Worm (Caenorhabditis elegans): ENCODE data around the gene T06A1.1.

DNA sequence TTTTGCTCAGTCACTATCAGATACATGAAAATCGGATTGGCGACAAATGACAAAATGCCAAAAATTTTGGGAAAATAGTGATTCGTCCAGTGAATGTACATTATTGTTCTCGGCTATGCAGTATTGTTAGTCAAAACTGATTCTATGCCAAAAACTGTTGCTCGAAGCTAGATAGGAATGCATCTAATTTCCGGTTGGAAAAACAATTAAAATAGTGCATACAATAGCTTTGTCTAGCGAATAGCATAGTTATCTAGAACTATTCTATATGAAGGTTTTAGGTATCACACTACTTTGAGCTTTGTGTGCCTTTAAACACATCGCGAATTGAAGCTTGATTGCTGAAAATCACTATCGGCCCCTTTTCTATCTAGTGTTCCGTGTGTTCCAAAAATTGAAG, 39.4 kb upstream of the T06A1.1 start, which contains the start of gene srj-15:
- TF ChIP-seq bed-1 (GFP tag; IDR thresholded peaks at IDR 0.05), result no peak
- no peak for TF ChIP-seq F49E8.2 (tag; optimal IDR thresholded peaks at IDR 0.05; ENCODE audit: insufficient read depth)
- TF ChIP-seq nhr-90 (tag; optimal IDR thresholded peaks at IDR 0.05), result no peak
- TF ChIP-seq ama-1 (optimal IDR thresholded peaks at IDR 0.05), result no peak
- TF ChIP-seq ama-1 (GFP tag; optimal IDR thresholded peaks at IDR 0.05), result no peak
- no peak for TF ChIP-seq B0019.2 (GFP tag; conservative IDR thresholded peaks at IDR 0.05)
- TF ChIP-seq Y56A3A.18 (GFP tag; IDR thresholded peaks at IDR 0.05), result no peak
- TF ChIP-seq bed-2 (GFP tag; IDR thresholded peaks at IDR 0.05), result no peak
- no peak for TF ChIP-seq xnd-1 (tag; optimal IDR thresholded peaks at IDR 0.05)
